Worm (Caenorhabditis elegans): Measurements from ENCODE around the gene C15C8.4.

The C15C8.4 gene

DNA sequence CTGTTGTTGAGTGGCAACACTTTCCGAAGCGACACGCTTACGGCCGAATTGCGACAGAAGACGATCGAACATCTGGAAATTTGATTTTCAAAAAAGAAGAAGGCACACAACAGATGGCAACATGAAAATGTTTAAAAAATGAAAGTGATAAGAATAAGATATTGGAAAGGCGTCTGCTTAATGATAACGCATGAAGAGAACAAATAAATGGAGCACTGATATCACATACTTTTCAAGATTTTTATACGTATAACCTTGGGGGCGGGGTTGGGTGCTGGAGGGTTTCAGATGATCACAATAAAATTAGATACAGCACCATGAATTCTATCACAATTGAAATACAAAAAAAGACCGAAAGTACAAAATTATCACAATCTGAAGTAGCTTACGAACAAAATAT is 2.3 kb downstream of the C15C8.4 start, which contains the start of gene C15C8.7:
Gene C15C8.7, minus strand, starts transcription at position 72 of the 400 bp plus-strand sequence.
- no peak for TF ChIP-seq B0035.1 (tag; optimal IDR thresholded peaks at IDR 0.05)
- no peak for TF ChIP-seq ztf-28 (GFP tag; IDR thresholded peaks at IDR 0.05)
- TF ChIP-seq nhr-80 (tag; optimal IDR thresholded peaks at IDR 0.05), result peak; percentile 26

DNA sequence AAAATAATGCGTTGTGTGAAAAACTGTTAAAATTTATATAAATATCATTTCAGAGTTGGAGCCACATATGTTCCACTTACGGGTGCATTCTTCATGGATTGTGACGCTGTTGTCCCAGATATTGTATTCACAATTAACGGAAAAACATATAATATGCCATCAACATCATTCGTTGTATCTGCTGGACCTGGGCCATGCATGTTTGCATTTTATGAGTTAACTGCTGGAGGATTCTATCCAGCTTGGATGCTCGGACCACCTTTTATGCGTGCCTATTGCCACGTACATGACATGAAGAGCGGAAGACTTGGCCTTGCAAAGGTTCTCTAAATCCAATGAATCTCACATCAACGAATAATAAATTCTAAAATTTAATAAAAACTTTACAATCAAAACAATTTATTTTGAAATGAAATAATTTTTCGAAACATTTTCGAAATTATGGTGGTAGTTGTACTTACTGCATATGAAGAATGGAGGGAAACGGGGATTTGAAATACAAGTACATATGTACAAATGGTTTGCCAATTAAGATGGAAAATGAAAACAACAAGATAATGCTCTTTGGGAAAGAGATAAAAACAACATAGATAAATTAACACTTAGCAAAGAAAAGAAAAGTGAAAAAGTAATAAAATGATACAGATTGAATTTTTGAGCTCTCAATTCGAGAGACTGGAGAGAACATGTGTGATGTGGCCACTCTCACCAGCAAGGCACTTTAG is 3.3 kb downstream of the C15C8.4 start:
- TF ChIP-seq B0261.1 (tag; optimal IDR thresholded peaks at IDR 0.05) (no peak), nhr-80 (tag; optimal IDR thresholded peaks at IDR 0.05) (peak; percentile 41), cebp-2 (GFP tag; IDR thresholded peaks at IDR 0.05) (0 out of 2 replicates have a peak, but pooled peaks have one; percentile 19), nhr-90 (tag; optimal IDR thresholded peaks at IDR 0.05) (peak; percentile 38), let-526 (GFP tag; IDR thresholded peaks at IDR 0.05) (no peak), F52B5.7 (tag; optimal IDR thresholded peaks at IDR 0.05) (peak; percentile 55), nfyb-1 (GFP tag; IDR thresholded peaks at IDR 0.05) (0 out of 2 replicates have a peak, but pooled peaks have one; percentile 17), sdz-38 (tag; optimal IDR thresholded peaks at IDR 0.05) (no peak), chd-7 (tag; optimal IDR thresholded peaks at IDR 0.05) (peak; percentile 11), T07F8.4 (tag; optimal IDR thresholded peaks at IDR 0.05) (no peak)

DNA sequence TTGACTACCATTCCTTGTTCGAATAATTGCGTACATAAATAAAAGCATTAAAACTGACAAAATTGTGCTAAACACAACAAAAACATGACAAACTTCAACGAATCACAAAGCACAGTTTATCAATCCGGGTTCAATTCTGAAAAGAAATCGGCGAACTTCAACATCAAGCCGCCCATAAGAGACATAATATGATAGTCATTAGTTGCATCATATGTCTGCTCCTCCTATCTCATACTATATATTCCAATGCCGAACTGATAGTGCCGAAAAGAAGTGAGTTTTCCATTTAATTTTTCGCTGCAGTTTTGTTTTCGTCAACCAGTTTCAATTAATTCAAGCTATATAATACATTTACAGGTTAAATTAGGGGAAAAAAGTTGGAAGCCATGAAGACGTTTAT is 5.6 kb downstream of the C15C8.4 start, which contains the start of gene hrg-7:
Gene hrg-7, plus strand, starts transcription at position 358 of the 400 bp plus-strand sequence.
- TF ChIP-seq ZK185.1 (tag; optimal IDR thresholded peaks at IDR 0.05; ENCODE audit: poor library complexity, severe bottlenecking) (no peak), nhr-80 (tag; optimal IDR thresholded peaks at IDR 0.05) (peak; percentile 94)

DNA sequence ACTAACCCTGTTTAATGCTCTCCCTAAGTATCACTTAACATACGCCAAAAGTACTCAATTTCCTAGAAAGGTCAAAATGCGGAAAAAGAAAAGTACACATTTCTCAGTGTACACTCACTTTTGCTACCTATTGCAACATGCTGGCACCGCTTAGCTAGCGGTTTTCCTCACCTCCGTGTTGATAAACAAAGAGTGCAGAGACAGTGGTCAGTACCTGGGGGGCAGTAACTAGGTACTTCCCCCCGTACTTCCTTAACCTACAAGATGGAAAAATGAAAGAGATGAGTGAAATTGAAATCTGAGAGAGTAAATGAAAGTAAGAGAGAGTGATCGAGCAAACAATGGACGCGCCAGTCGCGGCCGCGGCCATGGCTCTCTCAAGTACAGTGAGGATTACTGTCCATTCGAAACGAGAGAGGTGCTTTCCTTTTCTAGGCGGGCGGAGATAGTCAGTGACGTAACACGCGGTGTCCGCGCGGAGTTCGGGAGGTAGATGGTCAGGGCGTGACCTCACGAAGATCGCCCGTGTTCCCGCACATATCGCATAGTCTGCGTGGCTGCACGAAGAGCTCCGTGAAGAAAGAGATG is 11.0 kb downstream of the C15C8.4 start, which contains the start of gene cky-1:
Gene cky-1, plus strand, starts transcription at position 538 of the 588 bp plus-strand sequence.
- TF ChIP-seq D2030.7 (GFP tag; IDR thresholded peaks at IDR 0.05) (no peak), tbx-9 (tag; optimal IDR thresholded peaks at IDR 0.05; ENCODE audit: borderline replicate concordance) (no peak), K11D2.4 (GFP tag; IDR thresholded peaks at IDR 0.05) (no peak), B0035.1 (tag; optimal IDR thresholded peaks at IDR 0.05) (no peak), somi-1 (GFP tag; optimal IDR thresholded peaks at IDR 0.05) (no peak), madf-8 (GFP tag; conservative IDR thresholded peaks at IDR 0.05) (no peak), tlf-1 (GFP tag; optimal IDR thresholded peaks at IDR 0.05) (no peak), nhr-27 (tag; optimal IDR thresholded peaks at IDR 0.05) (no peak), ztf-3 (GFP tag; optimal IDR thresholded peaks at IDR 0.05) (no peak), let-526 (GFP tag; IDR thresholded peaks at IDR 0.05) (no peak), ztf-28 (GFP tag; IDR thresholded peaks at IDR 0.05) (no peak), sea-2 (GFP tag; IDR thresholded peaks at IDR 0.05) (no peak), efl-1 (GFP tag; optimal IDR thresholded peaks at IDR 0.05) (no peak), snpc-1.3 (tag; optimal IDR thresholded peaks at IDR 0.05; ENCODE audit: insufficient read depth) (no peak), hmg-1.2 (GFP tag; IDR thresholded peaks at IDR 0.05) (no peak), mxl-1 (tag; optimal IDR thresholded peaks at IDR 0.05) (no peak), nhr-90 (tag; optimal IDR thresholded peaks at IDR 0.05) (no peak)

DNA sequence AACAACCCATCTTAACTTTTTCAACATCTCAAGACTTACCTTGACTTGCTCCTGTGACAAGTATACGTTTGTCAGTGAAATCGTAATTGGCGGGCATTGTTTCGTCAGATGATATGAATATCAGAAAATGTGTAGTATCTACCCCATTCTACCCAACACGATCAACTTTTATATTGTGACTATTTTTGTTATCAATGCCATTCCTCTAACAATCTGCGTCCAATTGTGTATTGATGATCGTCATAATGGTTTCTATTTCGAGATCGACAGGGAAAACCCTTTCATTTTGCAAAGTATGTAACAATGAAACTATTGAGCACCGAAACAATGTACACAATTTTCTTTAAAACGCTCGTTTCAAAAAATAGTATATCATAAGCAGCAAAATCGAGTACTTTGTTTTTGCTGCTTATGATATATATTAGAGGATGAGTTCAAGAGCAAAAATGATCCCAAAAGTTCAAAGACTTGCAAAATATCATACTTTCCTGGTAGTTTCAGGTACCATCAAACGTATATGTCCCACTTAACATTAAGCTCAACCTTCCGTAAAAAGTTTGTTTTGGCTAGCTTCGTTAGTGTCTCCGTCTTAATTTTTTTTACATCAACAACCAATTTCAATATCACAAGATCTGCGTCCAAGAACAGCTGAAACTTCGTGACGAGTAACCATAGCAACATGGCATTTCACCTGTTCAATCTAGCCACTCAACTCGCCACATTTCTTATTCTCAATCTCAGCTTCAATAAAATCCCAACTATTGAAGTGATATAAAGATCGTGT is 13.6 kb downstream of the C15C8.4 start, which contains the start of the genes dhs-21 and xbx-9:
Gene dhs-21, minus strand, starts transcription at position 181 of the 784 bp plus-strand sequence.
Gene xbx-9, plus strand, starts transcription at position 734 of the 784 bp plus-strand sequence.
- TF ChIP-seq nhr-80 (tag; optimal IDR thresholded peaks at IDR 0.05), result peak; percentile 70
- no peak for TF ChIP-seq B0035.1 (tag; optimal IDR thresholded peaks at IDR 0.05)
- TF ChIP-seq K11D2.4 (GFP tag; IDR thresholded peaks at IDR 0.05), result no peak
- no peak for TF ChIP-seq madf-6 (GFP tag; IDR thresholded peaks at IDR 0.05)

All from whole organism, young adult.